Worm (Caenorhabditis elegans): ENCODE data around the gene srd-3.

The srd-3 gene

ce11 chrII:128929-129328 lies at the start of gene srd-3:
srd-3 (minus strand) TSS chrII:129029.
- TF ChIP-seq sdc-2 (tag; optimal IDR thresholded peaks at IDR 0.05) (no peak), rnt-1 (tag; optimal IDR thresholded peaks at IDR 0.05) (no peak), ceh-19 (GFP tag; optimal IDR thresholded peaks at IDR 0.05) (no peak), pag-3 (tag; optimal IDR thresholded peaks at IDR 0.05; ENCODE audit: borderline replicate concordance) (no peak), npax-4 (tag; optimal IDR thresholded peaks at IDR 0.05) (no peak), tbx-2 (tag; optimal IDR thresholded peaks at IDR 0.05) (no peak), K09A11.1 (tag; optimal IDR thresholded peaks at IDR 0.05; ENCODE audit: insufficient read depth) (no peak), ceh-2 (tag; optimal IDR thresholded peaks at IDR 0.05) (no peak)

DNA sequence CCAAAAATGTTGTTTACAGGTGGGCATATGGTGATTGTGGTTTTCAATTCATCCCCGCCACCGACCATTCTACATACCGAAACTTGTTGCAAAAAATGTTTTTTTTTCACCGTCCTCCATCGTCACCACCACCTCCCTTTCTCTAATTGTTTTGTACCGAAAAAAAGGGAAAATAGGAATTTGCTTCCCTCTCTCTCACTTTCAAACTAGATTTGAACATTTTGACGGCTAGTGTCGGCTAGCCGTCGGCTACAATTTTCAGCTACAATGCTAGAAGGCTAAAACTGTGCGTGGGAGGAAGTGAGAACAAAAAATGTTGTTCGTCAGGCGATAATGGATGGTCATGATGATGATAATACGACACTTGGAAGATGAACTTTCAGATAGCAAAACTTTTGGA lies 49.3 kb upstream of the srd-3 start:
- TF ChIP-seq nfya-1 (tag; optimal IDR thresholded peaks at IDR 0.05) (no peak), F13H6.1 (tag; optimal IDR thresholded peaks at IDR 0.05) (no peak), ceh-31 (tag; optimal IDR thresholded peaks at IDR 0.05) (no peak), fkh-10 (GFP tag; optimal IDR thresholded peaks at IDR 0.05) (no peak), ceh-18 (tag; optimal IDR thresholded peaks at IDR 0.05) (no peak), hlh-15 (tag; optimal IDR thresholded peaks at IDR 0.05) (no peak), T23F11.4 (GFP tag; optimal IDR thresholded peaks at IDR 0.05) (no peak), unc-86 (tag; optimal IDR thresholded peaks at IDR 0.05) (no peak)

DNA sequence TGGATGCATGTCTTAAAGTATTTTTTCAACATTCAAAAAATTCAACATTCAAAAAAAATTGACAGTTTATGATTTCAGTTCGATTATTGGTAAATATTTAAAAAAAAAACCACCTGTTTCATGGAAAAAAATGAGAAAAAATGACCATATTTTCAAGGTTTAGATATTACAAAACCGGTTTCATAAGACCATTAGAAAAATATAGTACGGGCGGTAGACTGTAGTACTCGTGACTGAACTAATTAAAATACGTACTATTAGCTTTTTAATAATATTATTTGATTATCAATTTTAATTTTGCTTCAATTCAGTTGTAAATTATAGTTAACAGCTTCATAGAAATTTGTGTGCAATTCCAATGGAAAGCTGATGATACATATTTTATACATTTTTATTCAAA lies 47.8 kb upstream of the srd-3 start:
- TF ChIP-seq unc-86 (tag; optimal IDR thresholded peaks at IDR 0.05): no peak
- TF ChIP-seq pha-2 (tag; optimal IDR thresholded peaks at IDR 0.05): no peak
- no peak for TF ChIP-seq sox-2 (GFP tag; IDR thresholded peaks at IDR 0.05)
- TF ChIP-seq sdc-2 (tag; optimal IDR thresholded peaks at IDR 0.05): no peak
- TF ChIP-seq lim-6 (tag; optimal IDR thresholded peaks at IDR 0.05): no peak
- no peak for TF ChIP-seq pag-3 (tag; optimal IDR thresholded peaks at IDR 0.05; ENCODE audit: borderline replicate concordance)
- TF ChIP-seq hlh-15 (tag; optimal IDR thresholded peaks at IDR 0.05): no peak
- no peak for TF ChIP-seq hlh-30 (tag; optimal IDR thresholded peaks at IDR 0.05; ENCODE audit: insufficient read depth)
- no peak for TF ChIP-seq fkh-10 (GFP tag; optimal IDR thresholded peaks at IDR 0.05)

DNA sequence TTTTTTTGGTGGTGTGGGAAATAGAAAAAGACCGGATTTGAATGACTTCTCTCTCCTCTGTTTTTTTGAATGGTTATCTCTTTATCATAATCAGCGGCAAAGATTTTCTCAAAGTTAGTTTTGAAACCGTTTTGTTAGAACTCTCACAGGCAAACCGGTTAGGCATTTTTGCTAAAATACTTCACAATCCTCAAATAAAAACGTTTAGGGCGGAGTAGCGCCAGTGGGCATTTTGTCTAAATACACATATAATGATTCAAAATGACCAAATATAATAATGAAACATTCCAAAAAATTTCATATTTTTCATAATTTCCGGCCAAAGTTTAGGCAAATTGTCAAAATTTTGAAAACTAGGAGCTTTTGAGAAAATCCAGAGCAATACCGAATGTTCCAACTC lies 47.0 kb upstream of the srd-3 start, which contains the start of gene T01D1.3:
TSS of gene T01D1.3 (minus strand) at position 101 of the 400 bp plus-strand sequence.
- no peak for TF ChIP-seq ama-1 (optimal IDR thresholded peaks at IDR 0.05)

ce11 chrII:173679-174078 lies 44.9 kb upstream of the srd-3 start, which contains the start of gene T01D1.7:
T01D1.7 (minus strand) TSS chrII:173779.
- TF ChIP-seq unc-42 (tag; optimal IDR thresholded peaks at IDR 0.05) (peak; percentile 42), dve-1 (tag; optimal IDR thresholded peaks at IDR 0.05) (no peak)

DNA sequence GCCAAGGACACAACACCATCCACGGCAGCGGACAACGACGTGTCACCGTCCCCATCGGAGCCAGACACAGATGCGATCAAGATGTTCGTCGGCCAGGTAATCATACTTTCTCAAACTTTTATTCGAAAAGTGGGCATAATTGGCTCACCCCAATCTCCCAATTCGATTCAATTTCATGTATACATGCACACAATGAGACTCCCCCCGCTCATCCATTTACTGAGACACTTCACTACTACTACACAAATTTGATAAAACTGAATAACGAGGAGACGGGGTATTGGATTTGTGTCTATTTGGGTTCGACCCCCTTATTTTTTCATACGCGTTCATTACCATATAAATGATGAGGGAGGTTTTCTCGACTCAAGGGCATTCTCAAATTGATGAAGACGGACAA lies 34.4 kb upstream of the srd-3 start:
- TF ChIP-seq unc-42 (tag; optimal IDR thresholded peaks at IDR 0.05) (peak; percentile 97), ceh-9 (tag; optimal IDR thresholded peaks at IDR 0.05) (no peak)

DNA sequence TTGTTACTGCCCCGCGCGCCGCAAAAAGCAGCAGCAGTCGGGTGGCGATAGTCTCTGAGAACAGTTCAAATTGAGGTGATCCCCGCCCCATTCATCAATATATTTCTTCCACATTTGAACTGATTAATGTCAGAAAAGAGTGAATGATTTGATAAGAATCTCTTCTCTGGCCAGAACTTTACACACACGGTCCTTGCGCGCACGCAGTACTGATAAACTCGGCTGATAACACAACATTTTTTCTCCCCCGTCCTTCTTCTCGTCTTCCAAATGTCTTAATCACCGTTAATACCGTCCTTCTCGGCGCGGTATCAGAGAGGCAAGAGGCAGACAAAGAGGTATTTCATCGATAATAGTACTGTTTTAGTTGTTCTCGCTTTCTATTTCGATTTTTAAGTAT lies 33.4 kb upstream of the srd-3 start, which contains the start of gene etr-1:
TSS of gene etr-1 (plus strand) at position 193 of the 400 bp plus-strand sequence.
- TF ChIP-seq K02D7.2 (tag; optimal IDR thresholded peaks at IDR 0.05) (no peak), elt-2 (tag; optimal IDR thresholded peaks at IDR 0.05) (peak; percentile 98)

- TF ChIP-seq Y22D7AL.16 (tag; optimal IDR thresholded peaks at IDR 0.05) (no peak), rnt-1 (tag; optimal IDR thresholded peaks at IDR 0.05) (peak; percentile 49), K02D7.2 (tag; optimal IDR thresholded peaks at IDR 0.05) (no peak), pat-9 (tag; optimal IDR thresholded peaks at IDR 0.05) (peak; percentile 57), ceh-18 (tag; optimal IDR thresholded peaks at IDR 0.05) (peak; percentile 16), dmd-4 (tag; optimal IDR thresholded peaks at IDR 0.05; ENCODE audit: borderline replicate concordance) (no peak), tbx-2 (tag; optimal IDR thresholded peaks at IDR 0.05) (peak; percentile 14), ets-4 (tag; optimal IDR thresholded peaks at IDR 0.05) (no peak), unc-55 (GFP tag; optimal IDR thresholded peaks at IDR 0.05) (peak; percentile 39), hlh-6 (tag; optimal IDR thresholded peaks at IDR 0.05) (no peak)
Observed at ce11 chrII:161275-161674, 32.4 kb upstream of the srd-3 start.

Data from whole organism, late embryonic.